Worm (Caenorhabditis elegans): Measurements from ENCODE around the gene glc-1.
A peak's percentile ranks its signal among the peaks of the same experiment; 100 is the strongest.

The glc-1 gene

DNA sequence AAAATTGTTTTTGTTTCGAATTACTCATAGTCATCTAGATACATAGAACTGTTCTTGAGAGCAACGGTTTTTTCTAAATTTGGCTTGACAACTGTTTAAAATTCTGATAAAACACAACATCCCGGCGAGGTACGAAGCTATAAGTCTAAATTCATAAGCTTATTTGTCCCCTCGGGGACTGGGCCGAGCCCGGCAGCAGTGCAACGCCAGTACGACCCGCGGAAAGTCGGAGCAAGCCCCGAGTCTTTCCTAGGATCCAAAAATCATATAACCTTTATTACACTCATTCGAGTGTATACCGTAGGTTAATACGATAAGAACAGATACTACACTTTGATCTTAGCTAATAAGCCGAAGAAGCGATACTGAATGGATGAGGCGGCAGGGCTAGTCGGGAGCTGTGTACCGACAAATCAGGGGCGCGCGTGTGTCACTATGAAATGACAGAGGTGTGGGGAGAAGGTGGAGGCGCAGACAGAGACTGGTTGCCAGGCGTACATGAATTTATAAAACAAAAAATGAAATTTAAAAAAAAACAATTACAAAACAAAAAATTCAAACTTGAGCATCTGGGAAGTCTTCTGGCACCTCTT, 6.2 kb downstream of the glc-1 start (continued):
- TF ChIP-seq nhr-102 (tag; optimal IDR thresholded peaks at IDR 0.05) (peak; percentile 14), hmg-1.1 (GFP tag; IDR thresholded peaks at IDR 0.05) (no peak), saeg-2 (GFP tag; IDR thresholded peaks at IDR 0.05) (no peak), ceh-44 (GFP tag; IDR thresholded peaks at IDR 0.05) (peak; percentile 85), mdt-29 (GFP tag; IDR thresholded peaks at IDR 0.05) (0 out of 2 replicates have a peak, but pooled peaks have one; percentile 25), dve-1 (tag; optimal IDR thresholded peaks at IDR 0.05; ENCODE audit: insufficient read depth) (peak; percentile 18), nhr-6 (tag; optimal IDR thresholded peaks at IDR 0.05) (no peak), lir-3 (tag; optimal IDR thresholded peaks at IDR 0.05) (no peak), mes-2 (tag; optimal IDR thresholded peaks at IDR 0.05; ENCODE audit: poor library complexity, severe bottlenecking) (no peak), lim-7 (GFP tag; IDR thresholded peaks at IDR 0.05) (no peak), daf-19 (GFP tag; conservative IDR thresholded peaks at IDR 0.05) (no peak), F49E8.2 (tag; optimal IDR thresholded peaks at IDR 0.05; ENCODE audit: borderline replicate concordance) (peak; percentile 81), zip-11 (GFP tag; IDR thresholded peaks at IDR 0.05) (no peak), nhr-25 (tag; optimal IDR thresholded peaks at IDR 0.05; ENCODE audit: borderline replicate concordance, insufficient read depth) (no peak), egl-27 (tag; optimal IDR thresholded peaks at IDR 0.05) (no peak), nhr-28 (tag; optimal IDR thresholded peaks at IDR 0.05) (no peak), vab-7 (GFP tag; IDR thresholded peaks at IDR 0.05) (no peak), D1046.2 (GFP tag; IDR thresholded peaks at IDR 0.05) (no peak), zip-2 (tag; optimal IDR thresholded peaks at IDR 0.05) (no peak), daf-12 (tag; optimal IDR thresholded peaks at IDR 0.05) (no peak), php-3 (GFP tag; IDR thresholded peaks at IDR 0.05) (no peak), egl-43 (GFP tag; IDR thresholded peaks at IDR 0.05) (no peak), ceh-28 (tag; optimal IDR thresholded peaks at IDR 0.05) (no peak), attf-4 (tag; optimal IDR thresholded peaks at IDR 0.05) (no peak), nhr-237 (tag; optimal IDR thresholded peaks at IDR 0.05) (no peak), zfp-3 (GFP tag; conservative IDR thresholded peaks at IDR 0.05) (no peak), lin-39 (tag; optimal IDR thresholded peaks at IDR 0.05) (no peak), ces-1 (GFP tag; optimal IDR thresholded peaks at IDR 0.05) (no peak), ceh-32 (tag; optimal IDR thresholded peaks at IDR 0.05; ENCODE audit: poor library complexity) (no peak), skn-1 (tag; optimal IDR thresholded peaks at IDR 0.05) (no peak), gei-8 (GFP tag; optimal IDR thresholded peaks at IDR 0.05) (no peak), T26A8.4 (GFP tag; IDR thresholded peaks at IDR 0.05) (no peak), ama-1 (optimal IDR thresholded peaks at IDR 0.05) (no peak), tra-1 (GFP tag; IDR thresholded peaks at IDR 0.05) (peak; percentile 42; the same call in 1 of the 2 replicates), lsy-2 (tag; optimal IDR thresholded peaks at IDR 0.05) (no peak), zfp-2 (tag; optimal IDR thresholded peaks at IDR 0.05) (no peak), F26F4.8 (GFP tag; conservative IDR thresholded peaks at IDR 0.05) (no peak), snpc-4 (tag; optimal IDR thresholded peaks at IDR 0.05) (no peak), zag-1 (tag; optimal IDR thresholded peaks at IDR 0.05) (no peak), mxl-3 (GFP tag; optimal IDR thresholded peaks at IDR 0.05) (no peak), snpc-1.2 (GFP tag; IDR thresholded peaks at IDR 0.05) (peak; percentile 65), nhr-111 (GFP tag; optimal IDR thresholded peaks at IDR 0.05) (no peak), nhr-48 (tag; optimal IDR thresholded peaks at IDR 0.05) (peak; percentile 35), Y105C5A.15 (GFP tag; IDR thresholded peaks at IDR 0.05) (no peak), spr-3 (GFP tag; optimal IDR thresholded peaks at IDR 0.05) (no peak), daf-8 (GFP tag; IDR thresholded peaks at IDR 0.05) (no peak), nhr-76 (tag; optimal IDR thresholded peaks at IDR 0.05) (no peak), madf-9 (GFP tag; conservative IDR thresholded peaks at IDR 0.05) (no peak), Y5F2A.4 (GFP tag; optimal IDR thresholded peaks at IDR 0.05) (no peak), ZK546.5 (tag; optimal IDR thresholded peaks at IDR 0.05) (no peak), lin-15B (tag; optimal IDR thresholded peaks at IDR 0.05) (no peak)
